Worm (Caenorhabditis elegans) whole organism, early embryonic: ENCODE data around the gene ZK809.1.

Source experiments
- B0310.2 ChIP-seq: sonication (generic microtip); optimal IDR thresholded peaks from 2 replicates; lab custom pipeline; 2016; ENCODE audit warnings: mild to moderate bottlenecking, missing genetic modification characterization, missing compliant biosample characterization
- F13C5.2 ChIP-seq: sonication (generic microtip); optimal IDR thresholded peaks from 2 replicates; lab custom pipeline; 2017; ENCODE audit warnings: mild to moderate bottlenecking, missing genetic modification characterization, inconsistent platforms, missing compliant biosample characterization
- aly-1 ChIP-seq: sonication (generic microtip); optimal IDR thresholded peaks from 2 replicates; lab custom pipeline; 2016; ENCODE audit warnings: missing genetic modification characterization, missing compliant biosample characterization
- ama-1 ChIP-seq: fragments of 150-350 bp; optimal IDR thresholded peaks from 2 replicates; lab custom pipeline; 2014
- ceh-13 ChIP-seq: fragments of 200-800 bp; sonication (Bioruptor generic); optimal IDR thresholded peaks from 2 replicates; lab custom pipeline; 2018; ENCODE audit warnings: mild to moderate bottlenecking, missing genetic modification characterization, missing compliant biosample characterization
- ceh-36 ChIP-seq: sonication (generic microtip); optimal IDR thresholded peaks from 2 replicates; lab custom pipeline; 2016; ENCODE audit warnings: missing genetic modification characterization, inconsistent platforms, missing compliant biosample characterization
- ets-7 ChIP-seq: sonication (generic microtip); optimal IDR thresholded peaks from 2 replicates; lab custom pipeline; 2016; ENCODE audit warnings: missing genotype, missing genetic modification characterization, missing compliant biosample characterization
- flt-1 ChIP-seq: fragments of 200-800 bp; sonication (Bioruptor generic); IDR thresholded peaks from 2 replicates; pipeline ENCODE4 v1.3.6; 2022; ENCODE audit warnings: missing genetic modification characterization, missing compliant biosample characterization
- hmbx-1 ChIP-seq: sonication (generic microtip); optimal IDR thresholded peaks from 2 replicates; lab custom pipeline; 2016; ENCODE audit warnings: mild to moderate bottlenecking, missing genetic modification characterization, missing compliant biosample characterization
- hmg-4 ChIP-seq: fragments of 200-800 bp; sonication (Bioruptor generic); optimal IDR thresholded peaks from 2 replicates; lab custom pipeline; 2018; ENCODE audit warnings: mild to moderate bottlenecking, missing genetic modification characterization, missing compliant biosample characterization
- hnd-1 ChIP-seq: sonication (generic microtip); optimal IDR thresholded peaks from 2 replicates; lab custom pipeline; 2016; ENCODE audit warnings: missing genetic modification characterization, missing compliant biosample characterization
- pes-1 ChIP-seq: fragments of 200-800 bp; sonication (Bioruptor generic); IDR thresholded peaks from 2 replicates; pipeline ENCODE4 v1.3.6; 2022; ENCODE audit warnings: missing genetic modification reagents, missing genetic modification characterization, missing compliant biosample characterization
- scrt-1 ChIP-seq: fragments of 200-800 bp; sonication (Bioruptor generic); IDR thresholded peaks from 2 replicates; pipeline ENCODE4 v1.3.6; 2022; ENCODE audit warnings: missing genetic modification characterization, missing compliant biosample characterization
- sea-1 ChIP-seq: fragments of 200-800 bp; sonication (Bioruptor generic); conservative IDR thresholded peaks from 2 replicates; pipeline ENCODE4 v1.3.6; 2022; ENCODE audit warnings: missing genetic modification characterization, missing compliant biosample characterization
- tbx-11 ChIP-seq: fragments of 200-800 bp; sonication (Bioruptor generic); IDR thresholded peaks from 2 replicates; pipeline ENCODE4 v1.3.6; 2022; ENCODE audit warnings: missing genetic modification characterization, missing compliant biosample characterization
- tbx-37 ChIP-seq: fragments of 200-800 bp; sonication (Bioruptor generic); conservative IDR thresholded peaks from 2 replicates; pipeline ENCODE4 v1.3.6; 2022; ENCODE audit warnings: missing genetic modification reagents, missing genetic modification characterization, missing compliant biosample characterization
- tra-4 ChIP-seq: sonication (generic microtip); optimal IDR thresholded peaks from 2 replicates; lab custom pipeline; 2017; ENCODE audit warnings: missing genetic modification characterization, missing compliant biosample characterization

Gene ZK809.1

ce11 chrIV:11636409-11636723 is 5.5 kb upstream of the ZK809.1 start, which contains the start of gene F58B3.6:
Gene F58B3.6 (plus strand): TSS chrIV:11636648.
- TF ChIP-seq ceh-36 (tag; lab: Kevin White, UChicago): no peak
- TF ChIP-seq ama-1 (lab: Kevin White, UChicago): no peak
- no peak for TF ChIP-seq B0310.2 (tag; lab: Kevin White, UChicago)
- TF ChIP-seq hmg-4: no peak
- no peak for TF ChIP-seq hmbx-1 (tag; lab: Kevin White, UChicago)
- TF ChIP-seq ets-7 (tag; lab: Kevin White, UChicago): no peak
- TF ChIP-seq hnd-1 (tag; lab: Kevin White, UChicago): no peak

ce11 chrIV:11638016-11638415 is 3.9 kb upstream of the ZK809.1 start, which contains the start of gene rbm-17:
Gene rbm-17 (plus strand): TSS chrIV:11638316.
- no peak for TF ChIP-seq tra-4 (tag; lab: Kevin White, UChicago)
- no peak for TF ChIP-seq F13C5.2
- TF ChIP-seq ceh-13 (GFP tag; lab: Kevin White, UChicago): no peak
- no peak for TF ChIP-seq hmbx-1 (tag; lab: Kevin White, UChicago)
- TF ChIP-seq sea-1 (GFP tag; lab: Robert Waterston, UW): no peak
- TF ChIP-seq pes-1: no peak
- TF ChIP-seq tbx-37: no peak
- TF ChIP-seq scrt-1 (GFP tag; lab: Robert Waterston, UW): no peak
- TF ChIP-seq hmg-4: no peak
- no peak for TF ChIP-seq ets-7 (tag; lab: Kevin White, UChicago)
- TF ChIP-seq B0310.2 (tag; lab: Kevin White, UChicago): no peak
- TF ChIP-seq flt-1 (GFP tag; lab: Robert Waterston, UW): no peak
- no peak for TF ChIP-seq aly-1
- TF ChIP-seq ama-1 (lab: Kevin White, UChicago): no peak
- no peak for TF ChIP-seq tbx-11 (GFP tag; lab: Robert Waterston, UW)
- TF ChIP-seq ceh-36 (tag; lab: Kevin White, UChicago): no peak
- no peak for TF ChIP-seq hnd-1 (tag; lab: Kevin White, UChicago)

- TF ChIP-seq aly-1: no peak
- no peak for TF ChIP-seq B0310.2 (tag; lab: Kevin White, UChicago)
- TF ChIP-seq tbx-37: no peak
- TF ChIP-seq ceh-36 (tag; lab: Kevin White, UChicago): no peak
- TF ChIP-seq ceh-13 (GFP tag; lab: Kevin White, UChicago): no peak
- TF ChIP-seq tbx-11 (GFP tag; lab: Robert Waterston, UW): no peak
- no peak for TF ChIP-seq ets-7 (tag; lab: Kevin White, UChicago)
- no peak for TF ChIP-seq ama-1 (lab: Kevin White, UChicago)
- TF ChIP-seq tra-4 (tag; lab: Kevin White, UChicago): no peak
- TF ChIP-seq F13C5.2: no peak
- TF ChIP-seq scrt-1 (GFP tag; lab: Robert Waterston, UW): no peak
- no peak for TF ChIP-seq pes-1
- TF ChIP-seq flt-1 (GFP tag; lab: Robert Waterston, UW): no peak
- TF ChIP-seq hmg-4: no peak
Observed at ce11 chrIV:11640915-11641314, 987 bp upstream of the ZK809.1 start, which contains the start of gene ttr-50. Gene ttr-50 (minus strand): TSS chrIV:11641015.

- TF ChIP-seq scrt-1 (GFP tag; lab: Robert Waterston, UW): no peak
- TF ChIP-seq tbx-11 (GFP tag; lab: Robert Waterston, UW): no peak
- no peak for TF ChIP-seq ama-1 (lab: Kevin White, UChicago)
- no peak for TF ChIP-seq B0310.2 (tag; lab: Kevin White, UChicago)
- no peak for TF ChIP-seq hnd-1 (tag; lab: Kevin White, UChicago)
- TF ChIP-seq ceh-13 (GFP tag; lab: Kevin White, UChicago): no peak
- TF ChIP-seq ets-7 (tag; lab: Kevin White, UChicago): no peak
- no peak for TF ChIP-seq hmg-4
- TF ChIP-seq ceh-36 (tag; lab: Kevin White, UChicago): no peak
- no peak for TF ChIP-seq tra-4 (tag; lab: Kevin White, UChicago)
- TF ChIP-seq hmbx-1 (tag; lab: Kevin White, UChicago): no peak
Observed at ce11 chrIV:11643829-11644228, 1.9 kb downstream of the ZK809.1 start, which contains the start of gene prx-2. Gene prx-2 (plus strand): TSS chrIV:11644129.

- TF ChIP-seq sea-1 (GFP tag; lab: Robert Waterston, UW): no peak
- TF ChIP-seq ama-1 (lab: Kevin White, UChicago): no peak
- TF ChIP-seq ets-7 (tag; lab: Kevin White, UChicago): no peak
Observed at ce11 chrIV:11644705-11645104, 2.8 kb downstream of the ZK809.1 start.

ce11 chrIV:11645354-11645753 is 3.5 kb downstream of the ZK809.1 start:
- TF ChIP-seq tra-4 (tag; lab: Kevin White, UChicago) (no peak), tbx-37 (no peak), scrt-1 (GFP tag; lab: Robert Waterston, UW) (no peak), pes-1 (no peak), B0310.2 (tag; lab: Kevin White, UChicago) (no peak), ama-1 (lab: Kevin White, UChicago) (no peak), ceh-36 (tag; lab: Kevin White, UChicago) (no peak), F13C5.2 (no peak), aly-1 (no peak), flt-1 (GFP tag; lab: Robert Waterston, UW) (no peak), hnd-1 (tag; lab: Kevin White, UChicago) (no peak), hmg-4 (no peak)

- TF ChIP-seq hnd-1 (tag; lab: Kevin White, UChicago) (no peak), hmg-4 (no peak), sea-1 (GFP tag; lab: Robert Waterston, UW) (no peak), aly-1 (no peak), scrt-1 (GFP tag; lab: Robert Waterston, UW) (no peak), tbx-37 (no peak), hmbx-1 (tag; lab: Kevin White, UChicago) (no peak), ets-7 (tag; lab: Kevin White, UChicago) (no peak), ceh-36 (tag; lab: Kevin White, UChicago) (no peak), flt-1 (GFP tag; lab: Robert Waterston, UW) (no peak)
Observed at ce11 chrIV:11646908-11647307, 5.0 kb downstream of the ZK809.1 start.

- TF ChIP-seq hmbx-1 (tag; lab: Kevin White, UChicago) (no peak), scrt-1 (GFP tag; lab: Robert Waterston, UW) (no peak), flt-1 (GFP tag; lab: Robert Waterston, UW) (no peak)
Observed at ce11 chrIV:11649031-11649430, 7.1 kb downstream of the ZK809.1 start, which contains the start of gene ZK809.8. Gene ZK809.8 (minus strand): TSS chrIV:11649064.
